In genomic region chrIV:8223055-8223454, ce11 we compare ENCODE assay signal across 4 worm cellular contexts.
A peak's percentile ranks its signal among the peaks of the same experiment; 100 is the strongest.
TF ChIP-seq lines count a peak whose summit lies in the region.

No protein-coding gene starts in this region.

TF ChIP-seq in whole organism, L1 larva, 84 proteins besides CTCF, POLR2A, EP300 and RAD21:
- peak; percentile 59 for TF ChIP-seq elt-2 (tag; optimal IDR thresholded peaks at IDR 0.05; lab: Kevin White, UChicago)
- TF ChIP-seq unc-86 (tag; optimal IDR thresholded peaks at IDR 0.05; lab: Kevin White, UChicago): no peak

TF ChIP-seq in whole organism, L3 larva, 47 proteins besides CTCF, POLR2A, EP300 and RAD21:
- TF ChIP-seq nhr-77 (tag; optimal IDR thresholded peaks at IDR 0.05; lab: Kevin White, UChicago) (no peak), elt-2 (tag; optimal IDR thresholded peaks at IDR 0.05; lab: Kevin White, UChicago) (peak; percentile 52), nhr-23 (tag; optimal IDR thresholded peaks at IDR 0.05; lab: Kevin White, UChicago) (no peak), zag-1 (tag; optimal IDR thresholded peaks at IDR 0.05; lab: Kevin White, UChicago) (no peak), pqm-1 (tag; optimal IDR thresholded peaks at IDR 0.05; lab: Kevin White, UChicago) (peak; percentile 57), pha-4 (tag; optimal IDR thresholded peaks at IDR 0.05; lab: Kevin White, UChicago) (peak; percentile 25), nhr-43 (tag; optimal IDR thresholded peaks at IDR 0.05; lab: Kevin White, UChicago; ENCODE audit: poor library complexity, severe bottlenecking) (no peak), lin-15B (tag; optimal IDR thresholded peaks at IDR 0.05; lab: Kevin White, UChicago) (no peak), nhr-25 (tag; optimal IDR thresholded peaks at IDR 0.05; lab: Kevin White, UChicago) (no peak)

TF ChIP-seq in whole organism, L4 larva, 104 proteins besides CTCF, POLR2A, EP300 and RAD21:
- TF ChIP-seq dve-1 (tag; optimal IDR thresholded peaks at IDR 0.05; lab: Kevin White, UChicago; ENCODE audit: insufficient read depth) (peak; percentile 43), hlh-30 (tag; optimal IDR thresholded peaks at IDR 0.05; lab: Kevin White, UChicago; ENCODE audit: insufficient read depth) (peak; percentile 11), vab-7 (GFP tag; IDR thresholded peaks at IDR 0.05; lab: Robert Waterston, UW) (no peak), mes-2 (tag; optimal IDR thresholded peaks at IDR 0.05; lab: Kevin White, UChicago; ENCODE audit: poor library complexity, severe bottlenecking) (no peak), dmd-6 (GFP tag; IDR thresholded peaks at IDR 0.05; lab: Robert Waterston, UW) (peak; percentile 36), daf-16 (GFP tag; optimal IDR thresholded peaks at IDR 0.05; lab: Kevin White, UChicago) (no peak), daf-16 (tag; optimal IDR thresholded peaks at IDR 0.05; lab: Kevin White, UChicago) (peak; percentile 62), nhr-28 (tag; optimal IDR thresholded peaks at IDR 0.05; lab: Kevin White, UChicago) (peak; percentile 25), spr-3 (GFP tag; optimal IDR thresholded peaks at IDR 0.05; lab: Kevin White, UChicago) (no peak), gei-8 (GFP tag; optimal IDR thresholded peaks at IDR 0.05; lab: Kevin White, UChicago) (no peak)

TF ChIP-seq in whole organism, young adult, 124 proteins besides CTCF, POLR2A, EP300 and RAD21:
- TF ChIP-seq zfh-2 (GFP tag; conservative IDR thresholded peaks at IDR 0.05; lab: Robert Waterston, UW): no peak
- no peak for TF ChIP-seq F57C9.4 (tag; optimal IDR thresholded peaks at IDR 0.05; lab: Kevin White, UChicago)
- peak; percentile 14 for TF ChIP-seq nhr-80 (tag; optimal IDR thresholded peaks at IDR 0.05; lab: Kevin White, UChicago)
- TF ChIP-seq F57A8.1 (GFP tag; optimal IDR thresholded peaks at IDR 0.05; lab: Kevin White, UChicago): no peak
- no peak for TF ChIP-seq pha-4 (tag; optimal IDR thresholded peaks at IDR 0.05; lab: Kevin White, UChicago)
- TF ChIP-seq F37B4.10 (GFP tag; IDR thresholded peaks at IDR 0.05; lab: Robert Waterston, UW): no peak
- TF ChIP-seq attf-6 (GFP tag; IDR thresholded peaks at IDR 0.05; lab: Robert Waterston, UW): no peak
